Worm (Caenorhabditis elegans): ENCODE data around the gene Y25C1A.13.

- TF ChIP-seq nfya-1 (tag; optimal IDR thresholded peaks at IDR 0.05; ENCODE audit: borderline replicate concordance, insufficient read depth) (no peak), nfya-2 (GFP tag; IDR thresholded peaks at IDR 0.05) (no peak), him-1 (tag; optimal IDR thresholded peaks at IDR 0.05) (no peak), sptf-2 (GFP tag; optimal IDR thresholded peaks at IDR 0.05) (no peak), pha-4 (tag; optimal IDR thresholded peaks at IDR 0.05) (no peak)
These were observed 44.6 kb downstream of the Y25C1A.13 start for ce11 chrII:3066401-3066800.

Measured in whole organism, young adult.